Worm (Caenorhabditis elegans): ENCODE results near the gene mmab-1.

- TF ChIP-seq lsy-2 (tag; optimal IDR thresholded peaks at IDR 0.05), result no peak
- no peak for TF ChIP-seq elt-3 (tag; optimal IDR thresholded peaks at IDR 0.05)
Observed at ce11 chrIII:4909938-4910337, 12.0 kb downstream of the mmab-1 start, which contains the start of gene F26F4.12.

Data from whole organism, L1 larva.